Worm (Caenorhabditis elegans) whole organism, mixed stage, embryonic: ENCODE results near the gene T24E12.2.

Source experiments
- M03D4.4 ChIP-seq: sonication (generic microtip); optimal IDR thresholded peaks from 2 replicates; lab custom pipeline; 2017; ENCODE audit warnings: mild to moderate bottlenecking, missing genetic modification characterization, missing compliant biosample characterization
- ceh-43 ChIP-seq: fragments of 200-800 bp; sonication (Bioruptor generic); optimal IDR thresholded peaks from 2 replicates; lab custom pipeline; 2018; ENCODE audit warnings: mild to moderate bottlenecking, missing genetic modification characterization, moderate library complexity, missing compliant biosample characterization
- ces-1 ChIP-seq: fragments of 150-350 bp; optimal IDR thresholded peaks from 2 replicates; lab custom pipeline; 2014; ENCODE audit warnings: missing biosample characterization, missing genetic modification reagents, missing genetic modification characterization
- lsy-2 ChIP-seq: fragments of 150-350 bp; optimal IDR thresholded peaks from 2 replicates; lab custom pipeline; 2014; ENCODE audit warnings: missing biosample characterization, missing genetic modification characterization
- nhr-237 ChIP-seq: fragments of 150-350 bp; optimal IDR thresholded peaks from 2 replicates; lab custom pipeline; 2014; ENCODE audit warnings: missing biosample characterization, missing genetic modification characterization
- pha-4 ChIP-seq: fragments of 150-350 bp; optimal IDR thresholded peaks from 2 replicates; lab custom pipeline; 2018; ENCODE audit warnings: missing biosample characterization, missing genetic modification reagents, missing genetic modification characterization
- snpc-4 ChIP-seq: fragments of 150-350 bp; optimal IDR thresholded peaks from 2 replicates; lab custom pipeline; 2014; ENCODE audit warnings: missing biosample characterization, missing genetic modification characterization
- unc-62 ChIP-seq: fragments of 150-350 bp; optimal IDR thresholded peaks from 2 replicates; lab custom pipeline; 2014; ENCODE audit warnings: missing biosample characterization, missing genetic modification reagents, missing genetic modification characterization
- ztf-11 ChIP-seq: fragments of 150-350 bp; optimal IDR thresholded peaks from 2 replicates; lab custom pipeline; 2014; ENCODE audit warnings: missing biosample characterization, missing genetic modification characterization

DNA sequence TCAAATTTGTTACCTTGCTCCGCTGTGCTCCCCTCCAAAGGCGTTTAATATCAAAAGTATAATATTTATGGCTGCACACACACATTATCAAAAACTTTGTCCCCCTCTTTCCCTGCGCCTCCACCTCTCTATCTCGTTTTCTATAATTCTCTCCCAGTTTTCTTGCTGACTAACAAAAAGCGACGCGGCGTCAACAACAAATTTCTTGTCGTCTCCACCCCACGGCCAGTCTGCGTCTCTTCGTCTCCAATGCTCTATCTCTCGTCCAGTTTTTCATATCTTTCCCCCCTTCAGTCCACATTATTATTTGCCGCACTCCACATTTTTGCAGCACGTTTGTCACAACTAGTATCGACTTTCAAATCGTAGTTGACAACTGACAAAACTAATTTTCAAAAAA lies 27.8 kb downstream of the T24E12.2 start:
- TF ChIP-seq ces-1 (peak; percentile 7), unc-62 (GFP tag; lab: Kevin White, UChicago) (peak; percentile 38), ztf-11 (no peak), M03D4.4 (tag; lab: Kevin White, UChicago) (no peak), lsy-2 (no peak), snpc-4 (tag; lab: Kevin White, UChicago) (no peak), pha-4 (tag; lab: Kevin White, UChicago) (peak; percentile 17), nhr-237 (no peak), ceh-43 (no peak)
